Fruit fly (Drosophila melanogaster): ENCODE results near the gene CG31730.

The CG31730 gene

dm6 chr2L:13268040-13268652 lies 8.6 kb upstream of the CG31730 start (continued):
- TF ChIP-seq CG15011 (GFP tag; optimal IDR thresholded peaks at IDR 0.05) = no peak
- peak; percentile 12 for TF ChIP-seq nmo (GFP tag; optimal IDR thresholded peaks at IDR 0.05)
- TF ChIP-seq dysf (GFP tag; IDR thresholded peaks at IDR 0.05) = no peak
- peak; percentile 10 for TF ChIP-seq CG10979 (tag; optimal IDR thresholded peaks at IDR 0.05)
- TF ChIP-seq CG30403 (GFP tag; optimal IDR thresholded peaks at IDR 0.05) = no peak
- TF ChIP-seq CG30431 (GFP tag; optimal IDR thresholded peaks at IDR 0.05) = no peak
- TF ChIP-seq eve (GFP tag; optimal IDR thresholded peaks at IDR 0.05) = no peak
- TF ChIP-seq kni (GFP tag; optimal IDR thresholded peaks at IDR 0.05) = no peak
- no peak for TF ChIP-seq bbx (GFP tag; IDR thresholded peaks at IDR 0.05; ENCODE audit: partially characterized antibody)
- peak; percentile 41 for TF ChIP-seq nom (GFP tag; optimal IDR thresholded peaks at IDR 0.05)
- no peak for TF ChIP-seq mld (GFP tag; IDR thresholded peaks at IDR 0.05; ENCODE audit: partially characterized antibody)

dm6 chr2L:13266627-13267026 lies 7.1 kb upstream of the CG31730 start:
- TF ChIP-seq wor (GFP tag; IDR thresholded peaks at IDR 0.05) (no peak), CG11504 (tag; optimal IDR thresholded peaks at IDR 0.05) (peak; percentile 96), lab (GFP tag; optimal IDR thresholded peaks at IDR 0.05) (no peak), jing (GFP tag; optimal IDR thresholded peaks at IDR 0.05) (no peak), CG5180 (GFP tag; optimal IDR thresholded peaks at IDR 0.05) (peak; percentile 87), CG7357 (GFP tag; IDR thresholded peaks at IDR 0.05) (no peak), Dek (tag; optimal IDR thresholded peaks at IDR 0.05) (no peak), gsb (GFP tag; IDR thresholded peaks at IDR 0.05) (no peak), row (GFP tag; IDR thresholded peaks at IDR 0.05) (0 out of 3 replicates have a peak, but pooled peaks have one; percentile 21), lov (optimal IDR thresholded peaks at IDR 0.05) (no peak), lov (GFP tag; IDR thresholded peaks at IDR 0.05) (no peak), CG9817 (tag; optimal IDR thresholded peaks at IDR 0.05) (no peak), CG1529 (GFP tag; optimal IDR thresholded peaks at IDR 0.05) (no peak), Jarid2 (GFP tag; optimal IDR thresholded peaks at IDR 0.05) (peak; percentile 13), zen (tag; optimal IDR thresholded peaks at IDR 0.05) (no peak), rib (GFP tag; IDR thresholded peaks at IDR 0.05) (no peak), CG8765 (GFP tag; IDR thresholded peaks at IDR 0.05) (no peak), ap (GFP tag; IDR thresholded peaks at IDR 0.05) (no peak), Chrac-16 (GFP tag; optimal IDR thresholded peaks at IDR 0.05) (no peak), hb (GFP tag; IDR thresholded peaks at IDR 0.05; ENCODE audit: partially characterized antibody) (no peak), Atf3 (GFP tag; optimal IDR thresholded peaks at IDR 0.05) (no peak), Med (GFP tag) (peak; percentile 22), Drgx (GFP tag; IDR thresholded peaks at IDR 0.05) (peak; percentile 43; the same call in 1 of the 2 replicates), mam (GFP tag; optimal IDR thresholded peaks at IDR 0.05) (no peak), CG6254 (GFP tag; optimal IDR thresholded peaks at IDR 0.05) (no peak), pita (GFP tag; optimal IDR thresholded peaks at IDR 0.05) (no peak), nau (GFP tag; optimal IDR thresholded peaks at IDR 0.05) (no peak), pzg (GFP tag; optimal IDR thresholded peaks at IDR 0.05) (no peak), Kr (GFP tag; optimal IDR thresholded peaks at IDR 0.05) (no peak), Ets65A (GFP tag) (peak; percentile 83), cwo (GFP tag; optimal IDR thresholded peaks at IDR 0.05) (no peak), CG15601 (tag; optimal IDR thresholded peaks at IDR 0.05) (peak; percentile 5), Abd-B (GFP tag; optimal IDR thresholded peaks at IDR 0.05) (no peak), CG15479 (GFP tag; optimal IDR thresholded peaks at IDR 0.05) (no peak), NfI (GFP tag; optimal IDR thresholded peaks at IDR 0.05) (no peak), sens (GFP tag) (peak; percentile 55), CG10274 (GFP tag; optimal IDR thresholded peaks at IDR 0.05) (no peak), Dfd (GFP tag; optimal IDR thresholded peaks at IDR 0.05) (no peak)

All from whole organism, embryonic.